Fruit fly (Drosophila melanogaster) whole organism, embryonic: Measurements from ENCODE around the gene Grip75.

ENCODE experiments used
- ATbp ChIP-seq: fragments of 200-800 bp; sonication (Bioruptor generic); optimal IDR thresholded peaks from 2 replicates; lab custom pipeline; 2017; ENCODE audit warnings: missing biosample characterization, mild to moderate bottlenecking, missing genetic modification characterization, missing genetic modification reagents
- Atf-2 ChIP-seq: fragments of 200-800 bp; sonication (Bioruptor generic); optimal IDR thresholded peaks from 2 replicates; lab custom pipeline; 2016; ENCODE audit warnings: missing biosample characterization, missing genetic modification characterization
- BtbVII ChIP-seq: fragments of 200-800 bp; sonication (Bioruptor generic); optimal IDR thresholded peaks from 3 replicates; lab custom pipeline; 2017; ENCODE audit warnings: missing biosample characterization, mild to moderate bottlenecking, missing genetic modification characterization
- CG10147 ChIP-seq: fragments of 200-800 bp; sonication (Bioruptor generic); optimal IDR thresholded peaks from 2 replicates; lab custom pipeline; 2019; ENCODE audit warnings: missing biosample characterization, mild to moderate bottlenecking, missing genetic modification characterization, moderate library complexity
- CG1024 ChIP-seq: fragments of 200-800 bp; sonication (Bioruptor generic); IDR thresholded peaks from 2 replicates; pipeline ENCODE4 v1.3.6; 2022; ENCODE audit warnings: missing biosample characterization, missing genetic modification characterization
- CG10274 ChIP-seq: fragments of 200-800 bp; sonication (Bioruptor generic); optimal IDR thresholded peaks from 3 replicates; lab custom pipeline; 2017; ENCODE audit warnings: missing biosample characterization, mild to moderate bottlenecking, missing genetic modification characterization
- CG10366 ChIP-seq: fragments of 200-800 bp; sonication (Bioruptor generic); IDR thresholded peaks from 2 replicates; pipeline ENCODE4 v1.3.6; 2022; ENCODE audit warnings: missing biosample characterization, missing genetic modification characterization
- CG11093 ChIP-seq: fragments of 200-800 bp; sonication (Bioruptor generic); IDR thresholded peaks from 3 replicates; pipeline ENCODE4 v1.3.6; 2022; ENCODE audit warnings: missing biosample characterization, missing genetic modification characterization
- CG11247 ChIP-seq: fragments of 200-800 bp; sonication (Bioruptor generic); IDR thresholded peaks from 2 replicates; pipeline ENCODE4 v1.3.6; 2022; ENCODE audit warnings: missing biosample characterization, missing genetic modification characterization
- CG11696 ChIP-seq: fragments of 200-800 bp; sonication (Bioruptor generic); IDR thresholded peaks from 2 replicates; pipeline ENCODE4 v1.3.6; 2022; ENCODE audit warnings: missing biosample characterization, missing genetic modification characterization
- CG12744 ChIP-seq: fragments of 200-800 bp; sonication (Bioruptor generic); optimal IDR thresholded peaks from 2 replicates; lab custom pipeline; 2016; ENCODE audit warnings: missing biosample characterization, missing genetic modification characterization
- CG14441 ChIP-seq: fragments of 200-800 bp; sonication (Bioruptor generic); IDR thresholded peaks from 2 replicates; pipeline ENCODE4 v1.3.6; 2022; ENCODE audit warnings: missing biosample characterization, missing genetic modification characterization
- CG14710 ChIP-seq: fragments of 200-800 bp; sonication (Bioruptor generic); optimal IDR thresholded peaks from 3 replicates; lab custom pipeline; 2019; ENCODE audit warnings: missing biosample characterization, mild to moderate bottlenecking, missing genetic modification characterization, moderate library complexity
- CG14965 ChIP-seq: fragments of 200-800 bp; sonication (Bioruptor generic); optimal IDR thresholded peaks from 2 replicates; lab custom pipeline; 2016; ENCODE audit warnings: missing biosample characterization, missing genetic modification characterization, borderline replicate concordance
- CG17568 ChIP-seq: fragments of 200-800 bp; sonication (Bioruptor generic); optimal IDR thresholded peaks from 2 replicates; lab custom pipeline; 2018; ENCODE audit warnings: missing biosample characterization, mild to moderate bottlenecking, missing genetic modification characterization, moderate library complexity
- CG18262 ChIP-seq: fragments of 200-800 bp; optimal IDR thresholded peaks from 3 replicates; lab custom pipeline; 2019; ENCODE audit warnings: missing biosample characterization, mild to moderate bottlenecking, missing genetic modification characterization, moderate library complexity
- CG31365 ChIP-seq: fragments of 200-800 bp; sonication (Bioruptor generic); optimal IDR thresholded peaks from 2 replicates; lab custom pipeline; 2018; ENCODE audit warnings: missing biosample characterization, mild to moderate bottlenecking, missing genetic modification characterization
- CG3407 ChIP-seq: fragments of 200-800 bp; sonication (Bioruptor generic); optimal IDR thresholded peaks from 2 replicates; lab custom pipeline; 2018; ENCODE audit warnings: missing biosample characterization, mild to moderate bottlenecking, missing genetic modification characterization
- CG3726 ChIP-seq: fragments of 200-800 bp; sonication (Bioruptor generic); IDR thresholded peaks from 3 replicates; pipeline ENCODE4, ENCODE4 v1.3.6; 2022; ENCODE audit warnings: missing biosample characterization, missing genetic modification characterization
- CG4617 ChIP-seq: fragments of 200-800 bp; sonication (Bioruptor generic); optimal IDR thresholded peaks from 3 replicates; lab custom pipeline; 2016; ENCODE audit warnings: missing biosample characterization, missing genetic modification characterization, borderline replicate concordance
- CG8089 ChIP-seq: fragments of 200-800 bp; sonication (Bioruptor generic); optimal IDR thresholded peaks from 3 replicates; lab custom pipeline; 2016; ENCODE audit warnings: missing biosample characterization, missing genetic modification characterization
- CG8281 ChIP-seq: fragments of 200-800 bp; sonication (Bioruptor generic); optimal IDR thresholded peaks from 2 replicates; lab custom pipeline; 2018; ENCODE audit warnings: missing biosample characterization, mild to moderate bottlenecking, missing genetic modification characterization, moderate library complexity
- Gsc ChIP-seq: fragments of 200-800 bp; sonication (Bioruptor generic); IDR thresholded peaks from 2 replicates; pipeline ENCODE4 v1.3.6; 2022; ENCODE audit warnings: missing biosample characterization, missing genetic modification characterization
- HLH3B ChIP-seq: fragments of 200-800 bp; sonication (Bioruptor generic); IDR thresholded peaks from 2 replicates; pipeline ENCODE4 v1.3.6; 2022; ENCODE audit warnings: missing biosample characterization, missing genetic modification characterization
- Hand ChIP-seq: fragments of 200-800 bp; sonication (Bioruptor generic); optimal IDR thresholded peaks from 2 replicates; lab custom pipeline; 2017; ENCODE audit warnings: mild to moderate bottlenecking, missing biosample characterization, missing genetic modification reagents, missing genetic modification characterization
- Med ChIP-seq: fragments of 200-800 bp; sonication (Bioruptor generic); peaks from one replicate; lab custom pipeline; 2016; ENCODE audit warnings: missing biosample characterization, missing genetic modification characterization, mild to moderate bottlenecking, inconsistent platforms, moderate library complexity
- Neu2 ChIP-seq: fragments of 200-800 bp; sonication (Bioruptor generic); optimal IDR thresholded peaks from 3 replicates; lab custom pipeline; 2016; ENCODE audit warnings: missing biosample characterization, missing genetic modification characterization, borderline replicate concordance
- Oaz ChIP-seq: fragments of 200-800 bp; sonication (Bioruptor generic); IDR thresholded peaks from 2 replicates; pipeline ENCODE4 v1.3.6; 2022; ENCODE audit warnings: missing biosample characterization, missing genetic modification characterization
- Optix ChIP-seq: fragments of 200-800 bp; sonication (Bioruptor generic); IDR thresholded peaks from 3 replicates; pipeline ENCODE4 v1.3.6; 2022; ENCODE audit warnings: missing biosample characterization, missing genetic modification characterization
- Ravus ChIP-seq: fragments of 200-800 bp; sonication (Bioruptor generic); IDR thresholded peaks from 2 replicates; pipeline ENCODE4 v1.3.6; 2022; ENCODE audit warnings: missing biosample characterization, missing genetic modification characterization
- Taf1 ChIP-seq: fragments of 200-800 bp; sonication (Bioruptor generic); IDR thresholded peaks from 2 replicates; pipeline ENCODE4 v1.3.6; 2022; ENCODE audit warnings: missing biosample characterization, missing genetic modification characterization
- Tbp ChIP-seq: fragments of >200 bp; optimal IDR thresholded peaks from 2 replicates; lab custom pipeline; 2018; ENCODE audit warnings: missing biosample characterization, missing genetic modification characterization
- ara ChIP-seq: fragments of 200-800 bp; sonication (Bioruptor generic); IDR thresholded peaks from 2 replicates; pipeline ENCODE4 v1.3.6; 2022; ENCODE audit warnings: missing biosample characterization, missing genetic modification characterization
- bbx ChIP-seq: fragments of 200-800 bp; sonication (Bioruptor generic); IDR thresholded peaks from 2 replicates; pipeline ENCODE4 v1.3.6; 2022; ENCODE audit warnings: missing biosample characterization, missing genetic modification characterization; ENCODE audit not compliant: partially characterized antibody
- caup ChIP-seq: fragments of 200-800 bp; sonication (Bioruptor generic); optimal IDR thresholded peaks from 3 replicates; lab custom pipeline; 2017; ENCODE audit warnings: missing biosample characterization, mild to moderate bottlenecking, missing genetic modification characterization, moderate library complexity; ENCODE audit not compliant: severe bottlenecking
- chn ChIP-seq: fragments of 200-800 bp; sonication (Bioruptor generic); optimal IDR thresholded peaks from 2 replicates; lab custom pipeline; 2016; ENCODE audit warnings: missing biosample characterization, missing genetic modification characterization
- dpn ChIP-seq, 2 experiments: fragments of 200-800 bp; sonication (Bioruptor generic); optimal IDR thresholded peaks; 3 replicates each; lab custom pipeline; 2016; ENCODE audit warnings: missing biosample characterization in 2 of 2, missing genetic modification characterization in 2 of 2
- exex ChIP-seq: fragments of 200-800 bp; sonication (Bioruptor generic); optimal IDR thresholded peaks from 4 replicates; lab custom pipeline; 2018; ENCODE audit warnings: missing biosample characterization, mild to moderate bottlenecking, missing genetic modification characterization, moderate library complexity
- ftz-f1 ChIP-seq: fragments of 200-800 bp; sonication (Bioruptor generic); optimal IDR thresholded peaks from 2 replicates; lab custom pipeline; 2016; ENCODE audit warnings: missing biosample characterization, missing genetic modification characterization
- gfzf ChIP-seq: fragments of 200-800 bp; sonication (Bioruptor generic); optimal IDR thresholded peaks from 2 replicates; lab custom pipeline; 2016; ENCODE audit warnings: missing biosample characterization, mild to moderate bottlenecking, missing genetic modification characterization, moderate library complexity
- jigr1 ChIP-seq: fragments of 200-800 bp; sonication (Bioruptor generic); IDR thresholded peaks from 3 replicates; pipeline ENCODE4 v1.3.6; 2022; ENCODE audit warnings: missing biosample characterization, missing genetic modification characterization
- jumu ChIP-seq: fragments of 200-800 bp; sonication (Bioruptor generic); optimal IDR thresholded peaks from 3 replicates; lab custom pipeline; 2016; ENCODE audit warnings: missing biosample characterization, missing genetic modification characterization
- maf-S ChIP-seq: fragments of 200-800 bp; sonication (Bioruptor generic); optimal IDR thresholded peaks from 2 replicates; lab custom pipeline; 2016; ENCODE audit warnings: missing biosample characterization, missing genetic modification characterization
- nmo ChIP-seq: fragments of 200-800 bp; sonication (Bioruptor generic); optimal IDR thresholded peaks from 2 replicates; lab custom pipeline; 2018; ENCODE audit warnings: missing biosample characterization, mild to moderate bottlenecking, missing genetic modification characterization, moderate library complexity
- pfk ChIP-seq: fragments of 200-800 bp; sonication (Bioruptor generic); optimal IDR thresholded peaks from 2 replicates; lab custom pipeline; 2018; ENCODE audit warnings: missing biosample characterization, mild to moderate bottlenecking, missing genetic modification characterization, moderate library complexity
- prd ChIP-seq, 3 experiments: fragments of >200 bp in 2 of 3; fragments of 200-800 bp in 1 of 3; sonication (Bioruptor generic) in 1 of 3; optimal IDR thresholded peaks in 2 of 3; IDR thresholded peaks in 1 of 3; 2 replicates in 2 of 3; 3 replicates in 1 of 3; pipeline versions ENCODE4 v1.3.6 to Lab custom; 2017 to 2022; ENCODE audit warnings: missing biosample characterization in 1 of 3, missing genetic modification characterization in 1 of 3
- pum ChIP-seq: fragments of 200-800 bp; sonication (Bioruptor generic); optimal IDR thresholded peaks from 2 replicates; lab custom pipeline; 2016; ENCODE audit warnings: missing biosample characterization, missing genetic modification characterization
- scrt ChIP-seq: fragments of 200-800 bp; sonication (Bioruptor generic); optimal IDR thresholded peaks from 2 replicates; lab custom pipeline; 2018; ENCODE audit warnings: missing biosample characterization, mild to moderate bottlenecking, missing genetic modification characterization, moderate library complexity
- stc ChIP-seq: fragments of 200-800 bp; sonication (Bioruptor generic); IDR thresholded peaks from 2 replicates; pipeline ENCODE4 v1.3.6; 2022; ENCODE audit warnings: missing biosample characterization, missing genetic modification characterization
- stwl ChIP-seq: fragments of 200-800 bp; sonication (Bioruptor generic); optimal IDR thresholded peaks from 3 replicates; lab custom pipeline; 2018; ENCODE audit warnings: missing biosample characterization, mild to moderate bottlenecking, missing genetic modification characterization, moderate library complexity
- tgo ChIP-seq: fragments of 200-800 bp; sonication (Bioruptor generic); IDR thresholded peaks from 3 replicates; pipeline ENCODE4 v1.3.6; 2022; ENCODE audit warnings: missing biosample characterization, missing genetic modification characterization
- trh ChIP-seq: fragments of 200-800 bp; sonication (Bioruptor generic); optimal IDR thresholded peaks from 2 replicates; lab custom pipeline; 2016; ENCODE audit warnings: missing biosample characterization, missing genetic modification characterization

Grip75 gene

DNA sequence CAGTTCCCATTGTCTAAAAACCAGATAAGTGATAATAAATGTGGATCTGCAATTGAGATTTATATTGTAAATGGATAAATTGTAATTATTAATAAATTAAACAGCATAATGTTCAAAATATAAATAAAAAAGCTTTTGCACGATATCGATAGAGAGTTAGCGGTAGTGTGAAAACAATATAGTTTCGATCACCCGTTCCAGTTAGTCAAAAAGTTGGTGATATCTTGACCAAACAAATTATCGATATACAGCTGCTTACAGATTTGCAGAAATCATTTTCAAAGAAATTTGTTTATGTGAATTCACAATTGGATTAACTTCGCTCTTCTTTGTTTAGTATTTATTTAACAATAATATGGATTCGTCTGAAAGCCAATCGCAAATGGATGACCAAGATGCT is 43.9 kb upstream of the Grip75 start, which contains the start of gene Nse4 (continued):
- no peak for TF ChIP-seq Ravus (GFP tag; lab: Robert Waterston, UW)
- no peak for TF ChIP-seq CG17568 (GFP tag; lab: Kevin White, UChicago)
- no peak for TF ChIP-seq dpn (GFP tag; optimal IDR thresholded peaks at IDR 0.05; lab: Kevin White, UChicago)
- TF ChIP-seq chn (GFP tag; lab: Kevin White, UChicago) = no peak
- no peak for TF ChIP-seq prd (optimal IDR thresholded peaks at IDR 0.05; lab: Kevin White, UChicago)
- no peak for TF ChIP-seq prd (GFP tag; IDR thresholded peaks at IDR 0.05; lab: Robert Waterston, UW)
- no peak for TF ChIP-seq CG14965 (GFP tag; lab: Kevin White, UChicago)
- TF ChIP-seq caup (GFP tag; lab: Kevin White, UChicago) = no peak
- peak; percentile 41 for TF ChIP-seq CG4617 (GFP tag; lab: Kevin White, UChicago)
- no peak for TF ChIP-seq ATbp (GFP tag; lab: Kevin White, UChicago)
- TF ChIP-seq jumu (GFP tag; lab: Kevin White, UChicago) = no peak
- no peak for TF ChIP-seq Hand
- no peak for TF ChIP-seq Neu2 (GFP tag; lab: Kevin White, UChicago)
- no peak for TF ChIP-seq stc (GFP tag; lab: Robert Waterston, UW)
- TF ChIP-seq Gsc (GFP tag; lab: Robert Waterston, UW) = no peak
- TF ChIP-seq CG10366 (GFP tag; lab: Robert Waterston, UW) = no peak
- peak; percentile 86 for TF ChIP-seq CG1024 (GFP tag; lab: Robert Waterston, UW)
- no peak for TF ChIP-seq jigr1 (GFP tag; lab: Robert Waterston, UW)
- no peak for TF ChIP-seq CG11696 (GFP tag; lab: Robert Waterston, UW)
- TF ChIP-seq CG12744 (GFP tag; lab: Kevin White, UChicago) = no peak
- TF ChIP-seq ftz-f1 (GFP tag; lab: Kevin White, UChicago) = no peak
- TF ChIP-seq pfk = peak; percentile 70
- peak; percentile 89 for TF ChIP-seq bbx (GFP tag; lab: Robert Waterston, UW)
- TF ChIP-seq Oaz (GFP tag; lab: Robert Waterston, UW) = no peak
- TF ChIP-seq CG18262 = no peak
- TF ChIP-seq CG10274 = no peak
- TF ChIP-seq BtbVII (GFP tag; lab: Kevin White, UChicago) = no peak
- TF ChIP-seq maf-S (GFP tag; lab: Kevin White, UChicago) = no peak
- TF ChIP-seq Tbp (GFP tag; lab: Kevin White, UChicago) = no peak
- TF ChIP-seq nmo = peak; percentile 15
- peak; percentile 34 for TF ChIP-seq CG14710 (tag; lab: Kevin White, UChicago)
- no peak for TF ChIP-seq tgo
- TF ChIP-seq CG3407 = no peak
- no peak for TF ChIP-seq exex (tag; lab: Kevin White, UChicago)
- no peak for TF ChIP-seq CG11093 (GFP tag; lab: Robert Waterston, UW)
- no peak for TF ChIP-seq ara
- TF ChIP-seq CG10147 = no peak
- TF ChIP-seq pum (GFP tag; lab: Kevin White, UChicago) = no peak
- TF ChIP-seq CG8089 (GFP tag; lab: Kevin White, UChicago) = no peak
- TF ChIP-seq stwl (tag; lab: Kevin White, UChicago) = peak; percentile 79
- no peak for TF ChIP-seq HLH3B (GFP tag; lab: Robert Waterston, UW)
- no peak for TF ChIP-seq CG31365 (tag; lab: Kevin White, UChicago)
- no peak for TF ChIP-seq Taf1 (GFP tag; lab: Robert Waterston, UW)
- TF ChIP-seq CG11247 (GFP tag; lab: Robert Waterston, UW) = no peak
- no peak for TF ChIP-seq scrt
- TF ChIP-seq gfzf (GFP tag; lab: Kevin White, UChicago) = no peak
- TF ChIP-seq Optix (GFP tag; lab: Robert Waterston, UW) = no peak
- no peak for TF ChIP-seq CG14441 (GFP tag; lab: Robert Waterston, UW)
- TF ChIP-seq trh = no peak
- TF ChIP-seq CG3726 (GFP tag; lab: Robert Waterston, UW) = no peak
- no peak for TF ChIP-seq Atf-2 (GFP tag; lab: Kevin White, UChicago)
- TF ChIP-seq CG8281 (tag; lab: Kevin White, UChicago) = no peak
- no peak for TF ChIP-seq Med (GFP tag; lab: Kevin White, UChicago)
